Worm (Caenorhabditis elegans) whole organism, L3 larva: ENCODE data around the gene ZK1290.10.

Experiments used
- ceh-82 ChIP-seq: fragments of 150-350 bp; optimal IDR thresholded peaks from 2 replicates; lab custom pipeline; 2014; ENCODE audit warnings: missing biosample characterization, missing genetic modification characterization
- elt-1 ChIP-seq: fragments of 150-350 bp; optimal IDR thresholded peaks from 2 replicates; lab custom pipeline; 2014; ENCODE audit warnings: missing biosample characterization, missing genetic modification characterization
- elt-3 ChIP-seq, 3 experiments: fragments of 150-350 bp in 1 of 3; sonication (generic microtip) in 2 of 3; optimal IDR thresholded peaks; 2 replicates in 2 of 3; 4 replicates in 1 of 3; lab custom pipeline; 2014 to 2017; ENCODE audit warnings: missing biosample characterization in 3 of 3, missing genetic modification characterization in 3 of 3
- fos-1 ChIP-seq: fragments of 150-350 bp; optimal IDR thresholded peaks from 2 replicates; lab custom pipeline; 2014; ENCODE audit warnings: missing biosample characterization, missing genetic modification characterization
- jun-1 ChIP-seq: fragments of 150-350 bp; optimal IDR thresholded peaks from 2 replicates; lab custom pipeline; 2014; ENCODE audit warnings: missing biosample characterization, missing genetic modification reagents, missing genetic modification characterization
- nhr-11 ChIP-seq: fragments of 150-350 bp; optimal IDR thresholded peaks from 2 replicates; lab custom pipeline; 2014; ENCODE audit warnings: missing biosample characterization, missing genetic modification characterization
- nhr-237 ChIP-seq: fragments of 150-350 bp; optimal IDR thresholded peaks from 2 replicates; lab custom pipeline; 2014; ENCODE audit warnings: missing biosample characterization, missing genetic modification characterization
- nhr-25 ChIP-seq: sonication (generic microtip); optimal IDR thresholded peaks from 2 replicates; lab custom pipeline; 2017; ENCODE audit warnings: missing biosample characterization, missing genetic modification characterization
- nhr-28 ChIP-seq: fragments of 150-350 bp; optimal IDR thresholded peaks from 2 replicates; lab custom pipeline; 2014; ENCODE audit warnings: missing biosample characterization, missing genetic modification characterization
- nhr-43 ChIP-seq: sonication (generic microtip); optimal IDR thresholded peaks from 2 replicates; lab custom pipeline; 2016; ENCODE audit warnings: mild to moderate bottlenecking, missing genetic modification characterization, missing compliant biosample characterization; ENCODE audit not compliant: poor library complexity, severe bottlenecking
- snpc-4 ChIP-seq: fragments of 150-350 bp; optimal IDR thresholded peaks from 2 replicates; lab custom pipeline; 2014; ENCODE audit warnings: missing biosample characterization, missing genetic modification characterization
- unc-39 ChIP-seq: sonication (generic microtip); optimal IDR thresholded peaks from 4 replicates; lab custom pipeline; 2017; ENCODE audit warnings: missing biosample characterization, missing genetic modification characterization

- no peak for TF ChIP-seq elt-3 (tag; optimal IDR thresholded peaks at IDR 0.05; lab: Kevin White, UChicago)
- TF ChIP-seq nhr-28 (tag; lab: Kevin White, UChicago) = no peak
- no peak for TF ChIP-seq jun-1 (tag; lab: Kevin White, UChicago)
- no peak for TF ChIP-seq elt-1 (tag; lab: Kevin White, UChicago)
- TF ChIP-seq snpc-4 (tag; lab: Kevin White, UChicago) = no peak
- TF ChIP-seq unc-39 (tag; lab: Kevin White, UChicago) = no peak
- no peak for TF ChIP-seq nhr-25 (tag; lab: Kevin White, UChicago)
- TF ChIP-seq nhr-43 = no peak
- TF ChIP-seq nhr-237 (tag; lab: Kevin White, UChicago) = no peak
- no peak for TF ChIP-seq ceh-82
- TF ChIP-seq nhr-11 (tag; lab: Kevin White, UChicago) = no peak
- no peak for TF ChIP-seq fos-1 (tag; lab: Kevin White, UChicago)
These were observed 21.9 kb upstream of the ZK1290.10 start, which contains the start of gene F35D2.1 for ce11 chrII:7575614-7576013.
